Worm (Caenorhabditis elegans) whole organism, late embryonic: ENCODE measurements around the gene Y53F4B.17.

Experiments
- Y22D7AL.16 ChIP-seq: sonication (generic microtip); optimal IDR thresholded peaks from 2 replicates; lab custom pipeline; 2016; ENCODE audit warnings: missing genetic modification characterization, missing compliant biosample characterization
- ceh-18 ChIP-seq: sonication (generic microtip); optimal IDR thresholded peaks from 2 replicates; lab custom pipeline; 2016; ENCODE audit warnings: missing genetic modification characterization, missing compliant biosample characterization
- ceh-19 ChIP-seq: fragments of 200-800 bp; sonication (Bioruptor generic); optimal IDR thresholded peaks from 2 replicates; lab custom pipeline; 2018; ENCODE audit warnings: mild to moderate bottlenecking, missing genetic modification characterization, missing compliant biosample characterization
- ceh-2 ChIP-seq: sonication (generic microtip); optimal IDR thresholded peaks from 2 replicates; lab custom pipeline; 2016; ENCODE audit warnings: missing genotype, missing genetic modification characterization, missing compliant biosample characterization
- ceh-22 ChIP-seq: sonication (generic microtip); optimal IDR thresholded peaks from 2 replicates; lab custom pipeline; 2017; ENCODE audit warnings: missing biosample characterization, missing genetic modification characterization
- ceh-24 ChIP-seq: sonication (generic microtip); optimal IDR thresholded peaks from 2 replicates; lab custom pipeline; 2016; ENCODE audit warnings: mild to moderate bottlenecking, missing genetic modification characterization, missing compliant biosample characterization
- ceh-31 ChIP-seq: sonication (generic microtip); optimal IDR thresholded peaks from 2 replicates; lab custom pipeline; 2016; ENCODE audit warnings: missing genetic modification characterization, missing compliant biosample characterization
- ceh-48 ChIP-seq: sonication (generic microtip); optimal IDR thresholded peaks from 2 replicates; lab custom pipeline; 2016; ENCODE audit warnings: missing genetic modification characterization, inconsistent platforms, missing compliant biosample characterization
- ceh-6 ChIP-seq: fragments of 200-800 bp; sonication (Bioruptor generic); optimal IDR thresholded peaks from 2 replicates; lab custom pipeline; 2018; ENCODE audit warnings: mild to moderate bottlenecking, missing genetic modification characterization, missing compliant biosample characterization
- ceh-9 ChIP-seq: sonication (generic microtip); optimal IDR thresholded peaks from 2 replicates; lab custom pipeline; 2016; ENCODE audit warnings: mild to moderate bottlenecking, missing genetic modification characterization, inconsistent platforms, missing compliant biosample characterization
- che-1 ChIP-seq: sonication (generic microtip); optimal IDR thresholded peaks from 2 replicates; lab custom pipeline; 2016; ENCODE audit warnings: mild to moderate bottlenecking, missing genetic modification characterization, missing compliant biosample characterization
- dmd-4 ChIP-seq: sonication (generic microtip); optimal IDR thresholded peaks from 2 replicates; lab custom pipeline; 2016; ENCODE audit warnings: borderline replicate concordance, missing genetic modification characterization, missing compliant biosample characterization
- elt-4 ChIP-seq: sonication (generic microtip); optimal IDR thresholded peaks from 2 replicates; lab custom pipeline; 2016; ENCODE audit warnings: missing genetic modification characterization, missing compliant biosample characterization
- fax-1 ChIP-seq: sonication (generic microtip); optimal IDR thresholded peaks from 2 replicates; lab custom pipeline; 2016; ENCODE audit warnings: missing genotype, missing genetic modification characterization, missing compliant biosample characterization
- fkh-6 ChIP-seq: sonication (generic microtip); optimal IDR thresholded peaks from 2 replicates; lab custom pipeline; 2016; ENCODE audit warnings: missing genetic modification characterization, missing compliant biosample characterization
- gmeb-2 ChIP-seq: sonication (generic microtip); optimal IDR thresholded peaks from 2 replicates; lab custom pipeline; 2016; ENCODE audit warnings: missing genetic modification characterization, inconsistent platforms, missing compliant biosample characterization
- hlh-13 ChIP-seq: fragments of 200-800 bp; sonication (Bioruptor generic); optimal IDR thresholded peaks from 2 replicates; lab custom pipeline; 2018; ENCODE audit warnings: mild to moderate bottlenecking, missing genetic modification characterization, missing compliant biosample characterization
- hlh-15 ChIP-seq: sonication (generic microtip); optimal IDR thresholded peaks from 2 replicates; lab custom pipeline; 2016; ENCODE audit warnings: missing genetic modification characterization, missing compliant biosample characterization
- hlh-6 ChIP-seq: sonication (generic microtip); optimal IDR thresholded peaks from 2 replicates; lab custom pipeline; 2016; ENCODE audit warnings: missing genotype, missing genetic modification characterization, missing compliant biosample characterization
- lin-11 ChIP-seq: fragments of 200-800 bp; sonication (Bioruptor generic); optimal IDR thresholded peaks from 2 replicates; lab custom pipeline; 2018; ENCODE audit warnings: mild to moderate bottlenecking, missing genetic modification characterization, missing compliant biosample characterization
- mec-3 ChIP-seq: sonication (generic microtip); optimal IDR thresholded peaks from 2 replicates; lab custom pipeline; 2016; ENCODE audit warnings: borderline replicate concordance, missing genetic modification characterization, missing compliant biosample characterization
- nhr-11 ChIP-seq: fragments of 150-350 bp; optimal IDR thresholded peaks from 2 replicates; lab custom pipeline; 2014; ENCODE audit warnings: missing biosample characterization, missing genetic modification characterization
- npax-4 ChIP-seq: sonication (generic microtip); optimal IDR thresholded peaks from 2 replicates; lab custom pipeline; 2016; ENCODE audit warnings: missing genetic modification characterization, missing compliant biosample characterization
- odd-2 ChIP-seq: sonication (generic microtip); optimal IDR thresholded peaks from 2 replicates; lab custom pipeline; 2017; ENCODE audit warnings: antibody characterized with exemption, mild to moderate bottlenecking, missing genetic modification characterization, missing compliant biosample characterization
- pha-2 ChIP-seq: sonication (generic microtip); optimal IDR thresholded peaks from 2 replicates; lab custom pipeline; 2017; ENCODE audit warnings: mild to moderate bottlenecking, missing genetic modification characterization, missing compliant biosample characterization
- pros-1 ChIP-seq: fragments of 150-350 bp; optimal IDR thresholded peaks from 2 replicates; lab custom pipeline; 2014; ENCODE audit warnings: missing biosample characterization, missing genetic modification reagents, missing genetic modification characterization
- rnt-1 ChIP-seq: sonication (generic microtip); optimal IDR thresholded peaks from 2 replicates; lab custom pipeline; 2016; ENCODE audit warnings: missing genetic modification characterization, missing compliant biosample characterization
- syd-9 ChIP-seq: sonication (generic microtip); optimal IDR thresholded peaks from 2 replicates; lab custom pipeline; 2016; ENCODE audit warnings: mild to moderate bottlenecking, missing genetic modification characterization, moderate library complexity, missing compliant biosample characterization
- tbx-2 ChIP-seq: sonication (generic microtip); optimal IDR thresholded peaks from 2 replicates; lab custom pipeline; 2016; ENCODE audit warnings: missing genetic modification characterization, missing compliant biosample characterization
- tbx-7 ChIP-seq: sonication (generic microtip); optimal IDR thresholded peaks from 2 replicates; lab custom pipeline; 2016; ENCODE audit warnings: missing genotype, missing genetic modification characterization, missing compliant biosample characterization
- unc-42 ChIP-seq: sonication (generic microtip); optimal IDR thresholded peaks from 2 replicates; lab custom pipeline; 2016; ENCODE audit warnings: missing genotype, missing genetic modification characterization, missing compliant biosample characterization
- zip-5 ChIP-seq: sonication (generic microtip); optimal IDR thresholded peaks from 2 replicates; lab custom pipeline; 2016; ENCODE audit warnings: missing genetic modification characterization, missing compliant biosample characterization

Y53F4B.17 gene

DNA sequence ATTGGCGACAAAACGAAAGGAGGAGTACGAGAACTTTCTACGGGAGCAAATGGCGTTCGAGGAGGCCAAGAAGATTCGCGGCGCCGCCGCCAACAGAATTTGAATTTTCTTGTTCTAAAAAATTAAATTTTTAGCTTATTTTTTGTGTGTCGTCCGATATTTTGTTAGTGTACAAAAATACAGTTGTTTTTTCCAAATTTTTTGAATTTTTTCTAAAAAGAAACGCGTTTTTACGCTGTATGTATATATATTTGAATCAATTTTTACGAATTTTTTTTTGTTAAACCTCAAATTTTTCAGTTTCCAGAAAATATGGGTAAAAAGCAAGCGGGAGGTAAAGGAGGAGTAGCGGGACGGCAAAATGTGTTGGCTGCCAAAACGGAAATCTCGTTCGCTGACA is 19.4 kb upstream of the Y53F4B.17 start, which contains the start of gene trip-4:
trip-4 (plus strand) TSS at position 301 of the 400 bp plus-strand sequence.
- no peak for TF ChIP-seq ceh-19 (GFP tag; lab: Kevin White, UChicago)
- no peak for TF ChIP-seq pros-1
- no peak for TF ChIP-seq npax-4 (tag; lab: Kevin White, UChicago)
- TF ChIP-seq ceh-48 (tag; lab: Kevin White, UChicago) = no peak
- TF ChIP-seq rnt-1 (tag; lab: Kevin White, UChicago) = no peak
- no peak for TF ChIP-seq tbx-7 (tag; lab: Kevin White, UChicago)
- no peak for TF ChIP-seq hlh-6 (tag; lab: Kevin White, UChicago)
- no peak for TF ChIP-seq pha-2 (tag; lab: Kevin White, UChicago)

DNA sequence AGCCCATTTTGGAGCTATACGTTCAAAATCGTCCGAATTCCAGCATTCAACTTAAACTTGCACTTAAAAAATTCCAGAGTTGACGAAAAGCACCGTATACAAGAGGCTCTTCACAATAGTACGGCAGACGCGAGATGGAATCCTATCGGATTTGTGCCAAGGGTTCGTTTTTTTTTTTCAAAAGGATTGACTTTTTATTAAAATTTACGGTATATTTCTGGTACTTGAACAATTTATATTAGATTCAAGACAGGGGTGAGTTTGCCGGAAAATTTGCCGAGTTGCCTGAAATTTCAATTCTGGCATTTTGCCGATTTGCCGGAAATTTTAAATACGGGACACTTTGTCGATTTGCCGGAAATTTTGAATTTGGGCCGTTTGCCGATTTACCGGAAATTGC is 16.1 kb upstream of the Y53F4B.17 start:
- no peak for TF ChIP-seq ceh-18 (tag; lab: Kevin White, UChicago)
- no peak for TF ChIP-seq dmd-4
- no peak for TF ChIP-seq odd-2 (tag; lab: Kevin White, UChicago)
- no peak for TF ChIP-seq ceh-6 (GFP tag; lab: Kevin White, UChicago)
- no peak for TF ChIP-seq nhr-11 (tag; lab: Kevin White, UChicago)

DNA sequence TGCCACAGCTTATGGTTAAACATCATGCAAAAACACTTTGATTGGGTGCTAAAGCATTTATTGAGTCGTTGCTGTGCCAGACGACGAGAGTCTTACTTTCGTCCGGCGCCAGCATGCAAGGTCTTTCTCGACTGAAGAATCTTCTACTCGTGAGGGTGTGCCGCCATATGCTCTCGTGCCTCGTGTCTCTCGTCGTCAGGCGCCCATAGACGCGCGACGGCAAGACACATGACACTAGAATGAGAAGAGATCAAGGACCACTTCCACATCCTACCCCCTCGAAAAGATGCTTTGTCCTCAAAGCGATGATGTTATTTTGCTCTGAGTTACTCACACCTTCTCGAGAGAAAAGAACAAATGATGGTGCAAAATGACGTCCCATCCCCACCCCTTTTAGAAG is 15.7 kb upstream of the Y53F4B.17 start:
- TF ChIP-seq ceh-18 (tag; lab: Kevin White, UChicago) (peak; percentile 24), ceh-31 (peak; percentile 1)

DNA sequence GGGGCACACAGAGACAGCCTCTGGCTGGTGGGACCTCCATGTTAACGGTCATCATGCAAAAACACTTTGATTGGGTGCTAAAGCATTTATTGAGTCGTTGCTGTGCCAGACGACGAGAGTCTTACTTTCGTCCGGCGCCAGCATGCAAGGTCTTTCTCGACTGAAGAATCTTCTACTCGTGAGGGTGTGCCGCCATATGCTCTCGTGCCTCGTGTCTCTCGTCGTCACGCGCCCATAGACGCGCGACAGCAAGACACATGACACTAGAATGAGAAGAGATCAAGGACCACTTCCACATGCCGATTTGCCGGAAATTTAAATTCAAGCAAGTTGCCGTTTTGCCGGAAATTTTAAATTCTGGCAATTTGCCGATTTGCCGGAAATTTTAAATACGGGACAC is 14.6 kb upstream of the Y53F4B.17 start:
- TF ChIP-seq ceh-18 (tag; lab: Kevin White, UChicago) (peak; percentile 0), tbx-2 (tag; lab: Kevin White, UChicago) (peak; percentile 6), unc-42 (peak; percentile 11)

DNA sequence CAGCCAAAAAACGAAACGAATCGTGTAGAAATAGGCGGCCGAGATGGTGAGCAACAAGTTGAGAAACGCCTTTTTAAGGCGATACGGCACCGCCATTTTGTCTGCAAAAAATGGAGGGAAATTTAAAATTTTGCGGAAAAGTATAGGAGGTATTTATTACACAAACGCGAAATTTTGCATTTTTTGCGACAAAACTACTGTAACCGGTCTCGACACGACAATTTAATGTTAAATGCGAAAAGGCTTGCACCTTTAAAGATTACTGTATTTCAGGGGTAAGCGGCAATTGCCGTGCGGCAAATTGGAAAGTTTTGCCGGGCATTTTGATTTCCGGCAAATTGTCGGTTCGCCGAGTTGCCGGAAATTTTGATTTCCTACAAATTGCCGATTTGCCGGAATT is 13.1 kb downstream of the Y53F4B.17 start, which contains the start of gene Y53F4B.18:
Y53F4B.18 (minus strand) TSS at position 101 of the 400 bp plus-strand sequence.
- no peak for TF ChIP-seq fkh-6 (tag; lab: Kevin White, UChicago)
- TF ChIP-seq dmd-4 = no peak
- no peak for TF ChIP-seq che-1
- TF ChIP-seq gmeb-2 = no peak
- TF ChIP-seq nhr-11 (tag; lab: Kevin White, UChicago) = no peak
- no peak for TF ChIP-seq ceh-22 (tag; lab: Kevin White, UChicago)
- no peak for TF ChIP-seq npax-4 (tag; lab: Kevin White, UChicago)
- no peak for TF ChIP-seq unc-42
- TF ChIP-seq hlh-13 = no peak
- no peak for TF ChIP-seq ceh-9 (tag; lab: Kevin White, UChicago)

DNA sequence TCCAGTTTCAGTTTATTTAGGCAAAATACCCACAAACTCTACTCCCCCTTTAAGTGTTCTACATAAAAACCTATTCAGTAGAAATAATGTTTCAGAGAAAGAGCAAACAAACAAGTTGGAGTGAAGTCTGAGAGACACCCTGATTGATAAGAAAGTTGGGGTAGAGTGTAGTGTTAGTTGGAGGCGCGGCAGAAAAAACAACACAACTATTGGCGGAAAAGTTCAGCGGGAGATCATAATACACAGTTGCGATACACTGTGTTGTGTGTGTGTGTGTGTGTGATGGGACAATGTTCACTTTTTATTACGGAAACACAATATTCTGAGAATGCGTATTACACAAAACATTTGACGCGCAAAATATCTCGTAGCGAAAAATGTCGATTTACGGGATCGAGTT is 16.3 kb downstream of the Y53F4B.17 start:
- TF ChIP-seq ceh-24 (no peak), hlh-15 (tag; lab: Kevin White, UChicago) (no peak), ceh-31 (no peak), syd-9 (tag; lab: Kevin White, UChicago) (no peak), unc-42 (no peak)

DNA sequence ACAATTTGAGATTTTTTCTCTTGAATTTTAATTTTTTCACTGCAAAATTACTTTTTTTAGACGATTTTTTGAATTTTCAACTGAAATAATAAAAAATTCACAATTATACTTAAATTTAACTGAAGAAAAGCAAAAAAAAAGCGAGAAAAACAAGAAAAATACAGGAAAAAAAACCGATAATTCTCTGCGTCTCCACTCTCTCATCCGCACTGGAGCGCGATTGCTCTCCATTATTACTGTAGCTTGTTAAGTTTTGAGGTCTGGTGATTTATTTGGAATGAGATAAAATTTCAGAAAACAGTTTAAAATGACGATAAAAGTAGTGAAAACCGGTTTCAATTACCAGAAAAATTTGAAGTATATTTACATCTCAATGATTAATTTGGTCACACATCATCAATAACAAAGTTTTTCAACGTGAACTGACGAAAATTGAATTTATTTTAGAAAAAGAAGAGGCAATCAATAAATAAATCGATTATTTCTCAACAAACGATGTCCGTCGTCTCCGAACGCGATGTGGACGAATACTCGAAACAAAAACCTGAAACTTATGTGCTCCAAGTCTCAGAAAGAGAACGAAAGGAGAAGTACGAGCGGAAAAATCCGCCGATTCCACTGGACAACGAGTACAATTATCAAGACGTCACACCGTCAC is 18.5 kb downstream of the Y53F4B.17 start, which contains the start of gene Y53F4B.19:
Y53F4B.19 (plus strand) TSS at position 157 of the 658 bp plus-strand sequence.
- TF ChIP-seq fax-1 (tag; lab: Kevin White, UChicago) (no peak), npax-4 (tag; lab: Kevin White, UChicago) (no peak), mec-3 (no peak), ceh-2 (tag; lab: Kevin White, UChicago) (no peak), Y22D7AL.16 (no peak), ceh-24 (no peak), lin-11 (tag; lab: Kevin White, UChicago) (no peak), ceh-6 (GFP tag; lab: Kevin White, UChicago) (no peak), hlh-15 (tag; lab: Kevin White, UChicago) (no peak), zip-5 (tag; lab: Kevin White, UChicago) (no peak), elt-4 (tag; lab: Kevin White, UChicago) (no peak)
